Fruit fly (Drosophila melanogaster) whole organism, larva: ENCODE results near the gene kirre.

Experiments
- noc ChIP-seq: fragments of 200-800 bp; sonication (Bioruptor generic); optimal IDR thresholded peaks from 3 replicates; lab custom pipeline; 2019; ENCODE audit warnings: missing biosample characterization, mild to moderate bottlenecking, missing genetic modification characterization, moderate library complexity

kirre gene

DNA sequence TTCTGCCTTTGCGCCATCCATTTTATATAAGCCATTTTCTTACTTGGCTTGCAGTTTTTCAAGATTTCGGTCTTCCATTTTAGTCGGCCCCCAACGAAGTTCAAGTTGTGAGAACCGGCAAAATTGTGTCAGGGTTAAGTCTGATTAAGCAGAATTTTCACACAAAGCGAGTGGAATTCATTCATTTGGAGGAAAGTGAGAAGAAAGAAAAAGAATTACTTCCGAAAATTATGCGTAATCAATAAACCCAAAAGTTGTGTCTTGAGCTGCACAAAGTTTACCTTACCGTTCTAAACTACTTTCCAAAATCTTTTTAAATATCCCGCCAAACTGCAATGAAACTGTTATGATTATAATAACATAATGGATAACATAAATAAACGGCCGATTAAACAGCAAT, 434.2 kb downstream of the kirre start, which contains the start of gene Fcp3C:
Gene Fcp3C, minus strand, starts transcription at position 101 of the 400 bp plus-strand sequence.
- no peak for TF ChIP-seq noc (tag; lab: Kevin White, UChicago)

DNA sequence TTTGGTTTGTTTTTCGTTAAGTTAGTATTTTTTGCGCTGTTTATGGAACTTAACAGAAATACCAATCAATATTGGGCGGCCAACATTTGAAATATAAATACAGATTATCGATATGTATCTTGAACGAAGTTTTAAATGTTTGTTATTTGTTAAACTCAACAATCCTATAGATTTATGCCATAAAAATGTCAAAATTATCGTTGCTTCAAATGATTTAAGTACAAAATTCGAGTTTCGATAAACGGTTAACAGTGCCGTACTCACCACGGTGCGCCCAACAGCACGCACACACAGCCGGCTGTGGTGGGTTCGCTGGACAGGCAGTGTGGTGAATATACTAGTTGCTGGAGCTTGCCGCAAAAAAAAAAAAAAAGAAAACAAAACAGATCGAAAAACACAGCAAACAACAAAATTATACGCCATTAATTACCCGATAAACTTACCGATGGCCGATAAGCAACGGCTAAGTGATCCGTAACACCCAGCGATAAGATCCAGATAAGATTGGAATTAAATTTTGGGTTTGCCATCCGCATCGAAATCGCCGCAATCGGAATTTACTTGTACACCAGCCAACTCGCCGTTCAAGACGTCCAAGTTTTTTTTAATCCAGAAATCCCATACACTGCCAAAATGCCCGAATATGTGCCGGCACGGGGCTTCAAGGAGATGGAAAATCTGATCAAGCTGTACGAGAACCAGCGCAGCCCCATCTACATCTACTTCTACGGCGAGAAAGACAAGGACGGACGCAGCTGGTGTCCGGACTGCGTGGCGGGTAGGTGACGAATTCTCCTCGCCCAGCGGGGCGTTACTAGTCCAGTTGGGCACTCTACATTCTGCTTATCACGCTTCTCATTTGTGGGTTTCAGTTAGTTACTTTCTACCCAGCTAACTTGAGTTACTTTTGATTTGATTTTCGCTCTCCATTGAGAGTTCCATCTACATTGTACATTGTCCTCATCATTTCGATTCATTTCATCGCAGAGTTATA, 435.0 kb downstream of the kirre start, which contains the start of gene CG3939:
Gene CG3939, plus strand, starts transcription at position 138 of the 994 bp plus-strand sequence.
- TF ChIP-seq noc (tag; lab: Kevin White, UChicago), result no peak

dm6 chrX:3176193-3176592, 436.0 kb downstream of the kirre start, which contains the start of gene dnc:
Gene dnc (plus strand): TSS chrX:3176440.
- TF ChIP-seq noc (tag; lab: Kevin White, UChicago), result no peak
